Worm (Caenorhabditis elegans): ENCODE results near the gene T05A8.3.

- TF ChIP-seq nhr-28 (tag; optimal IDR thresholded peaks at IDR 0.05) (no peak), nhr-237 (tag; optimal IDR thresholded peaks at IDR 0.05) (no peak), ceh-28 (tag; optimal IDR thresholded peaks at IDR 0.05) (no peak), hlh-30 (tag; optimal IDR thresholded peaks at IDR 0.05; ENCODE audit: insufficient read depth) (no peak), nhr-10 (tag; optimal IDR thresholded peaks at IDR 0.05) (no peak), lin-39 (tag; optimal IDR thresholded peaks at IDR 0.05) (no peak), pha-4 (GFP tag; IDR thresholded peaks at IDR 0.05) (no peak), pha-4 (tag; optimal IDR thresholded peaks at IDR 0.05) (no peak), F26F4.8 (GFP tag; conservative IDR thresholded peaks at IDR 0.05) (no peak), nhr-42 (GFP tag; IDR thresholded peaks at IDR 0.05) (no peak), tag-97 (GFP tag; IDR thresholded peaks at IDR 0.05) (no peak), mdl-1 (tag; optimal IDR thresholded peaks at IDR 0.05) (no peak), tra-1 (GFP tag; IDR thresholded peaks at IDR 0.05) (no peak)
Measured at ce11 chrII:2719212-2719611, 2.0 kb upstream of the T05A8.3 start.
